Worm (Caenorhabditis elegans): Measurements from ENCODE around the gene irk-1.

ce11 chrX:6819633-6820032 is 41.7 kb upstream of the irk-1 start:
- TF ChIP-seq pha-2 (tag; optimal IDR thresholded peaks at IDR 0.05) = no peak
- no peak for TF ChIP-seq pqm-1 (tag; optimal IDR thresholded peaks at IDR 0.05)
- no peak for TF ChIP-seq ceh-48 (tag; optimal IDR thresholded peaks at IDR 0.05)
- no peak for TF ChIP-seq lim-6 (tag; optimal IDR thresholded peaks at IDR 0.05)
- TF ChIP-seq dve-1 (tag; optimal IDR thresholded peaks at IDR 0.05) = no peak
- TF ChIP-seq nfya-1 (tag; optimal IDR thresholded peaks at IDR 0.05) = no peak
- no peak for TF ChIP-seq ceh-14 (tag; optimal IDR thresholded peaks at IDR 0.05)
- peak; percentile 2 for TF ChIP-seq elt-2 (tag; optimal IDR thresholded peaks at IDR 0.05)
- TF ChIP-seq ets-4 (tag; optimal IDR thresholded peaks at IDR 0.05) = no peak
- no peak for TF ChIP-seq pha-4 (tag; optimal IDR thresholded peaks at IDR 0.05)
- TF ChIP-seq ama-1 (optimal IDR thresholded peaks at IDR 0.05) = no peak
- no peak for TF ChIP-seq fkh-10 (GFP tag; optimal IDR thresholded peaks at IDR 0.05)
- TF ChIP-seq npax-4 (tag; optimal IDR thresholded peaks at IDR 0.05) = no peak

All from whole organism, late embryonic.